Worm (Caenorhabditis elegans): ENCODE measurements around the gene nhr-94.
"Not testable (repeated sequence)": the region's sequence is repeated elsewhere in the genome, so short reads cannot be mapped to it uniquely, and the experiment has no call there.

The nhr-94 gene

ce11 chrV:7703536-7703935 lies 17.4 kb upstream of the nhr-94 start, which contains the start of gene srsx-40:
Gene srsx-40 (minus strand): TSS chrV:7703636.
- not testable (repeated sequence) for TF ChIP-seq lin-14 (GFP tag; optimal IDR thresholded peaks at IDR 0.05); dsc-1 (tag; optimal IDR thresholded peaks at IDR 0.05); F16B12.6 (tag; optimal IDR thresholded peaks at IDR 0.05)

ce11 chrV:7696842-7697241 lies 10.7 kb upstream of the nhr-94 start, which contains the start of gene ZK105.3:
Gene ZK105.3 (plus strand): TSS chrV:7697142.
- no peak for TF ChIP-seq fos-1 (tag; optimal IDR thresholded peaks at IDR 0.05)
- no peak for TF ChIP-seq C04F5.9 (tag; optimal IDR thresholded peaks at IDR 0.05)
- no peak for TF ChIP-seq dsc-1 (tag; optimal IDR thresholded peaks at IDR 0.05)
- TF ChIP-seq elt-3 (tag; optimal IDR thresholded peaks at IDR 0.05): no peak
- TF ChIP-seq fkh-4 (tag; optimal IDR thresholded peaks at IDR 0.05; ENCODE audit: borderline replicate concordance): no peak
- TF ChIP-seq egl-27 (tag; optimal IDR thresholded peaks at IDR 0.05): no peak
- no peak for TF ChIP-seq hlh-17 (GFP tag; optimal IDR thresholded peaks at IDR 0.05; ENCODE audit: borderline replicate concordance)
- TF ChIP-seq nhr-85 (tag): no peak
- TF ChIP-seq sox-4 (tag; optimal IDR thresholded peaks at IDR 0.05): no peak
- no peak for TF ChIP-seq skn-1 (tag; optimal IDR thresholded peaks at IDR 0.05)
- TF ChIP-seq zag-1 (tag; optimal IDR thresholded peaks at IDR 0.05): no peak
- no peak for TF ChIP-seq ces-1 (GFP tag; optimal IDR thresholded peaks at IDR 0.05)
- no peak for TF ChIP-seq C34B4.2 (tag; optimal IDR thresholded peaks at IDR 0.05)
- TF ChIP-seq ceh-63 (GFP tag; optimal IDR thresholded peaks at IDR 0.05): no peak
- no peak for TF ChIP-seq nhr-77 (tag; optimal IDR thresholded peaks at IDR 0.05)
- no peak for TF ChIP-seq ztf-11 (tag; optimal IDR thresholded peaks at IDR 0.05)

ce11 chrV:7693394-7693793 lies 7.3 kb upstream of the nhr-94 start, which contains the start of gene C12D5.10:
Gene C12D5.10 (minus strand): TSS chrV:7693494.
- TF ChIP-seq sup-37 (GFP tag; optimal IDR thresholded peaks at IDR 0.05): no peak
- no peak for TF ChIP-seq sptf-1 (tag; optimal IDR thresholded peaks at IDR 0.05)
- TF ChIP-seq nhr-20 (tag; optimal IDR thresholded peaks at IDR 0.05): no peak
- no peak for TF ChIP-seq nhr-47 (tag; optimal IDR thresholded peaks at IDR 0.05)
- TF ChIP-seq nhr-84 (tag; optimal IDR thresholded peaks at IDR 0.05): no peak
- TF ChIP-seq efl-1 (optimal IDR thresholded peaks at IDR 0.05): no peak
- no peak for TF ChIP-seq efl-1 (GFP tag; optimal IDR thresholded peaks at IDR 0.05 in 1 of 2)
- no peak for TF ChIP-seq mdl-1 (tag; optimal IDR thresholded peaks at IDR 0.05)
- TF ChIP-seq lin-14 (GFP tag; optimal IDR thresholded peaks at IDR 0.05): no peak
- no peak for TF ChIP-seq hpl-2 (GFP tag; optimal IDR thresholded peaks at IDR 0.05)
- TF ChIP-seq ceh-82 (tag; optimal IDR thresholded peaks at IDR 0.05): no peak

DNA sequence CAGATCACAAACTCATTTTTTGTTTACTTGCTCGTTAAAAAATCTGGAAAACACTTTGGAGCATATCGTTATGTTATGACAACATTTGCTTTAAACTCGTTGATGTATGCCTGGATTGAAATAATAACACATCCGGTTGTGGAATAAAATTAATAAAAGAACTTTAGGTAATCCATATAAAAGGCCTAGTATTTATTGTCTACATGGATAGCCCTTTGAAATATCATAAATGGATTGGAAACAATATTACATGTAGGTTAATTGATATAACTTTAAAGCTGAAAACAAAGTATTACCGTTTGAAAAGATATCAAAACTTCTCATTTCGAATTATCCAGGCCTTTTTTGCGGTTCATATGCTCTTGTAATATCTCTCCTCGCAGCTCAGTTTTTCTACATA lies 4.5 kb upstream of the nhr-94 start:
- TF ChIP-seq fos-1 (tag; optimal IDR thresholded peaks at IDR 0.05) (no peak), nhr-90 (tag; optimal IDR thresholded peaks at IDR 0.05; ENCODE audit: poor library complexity) (no peak)

DNA sequence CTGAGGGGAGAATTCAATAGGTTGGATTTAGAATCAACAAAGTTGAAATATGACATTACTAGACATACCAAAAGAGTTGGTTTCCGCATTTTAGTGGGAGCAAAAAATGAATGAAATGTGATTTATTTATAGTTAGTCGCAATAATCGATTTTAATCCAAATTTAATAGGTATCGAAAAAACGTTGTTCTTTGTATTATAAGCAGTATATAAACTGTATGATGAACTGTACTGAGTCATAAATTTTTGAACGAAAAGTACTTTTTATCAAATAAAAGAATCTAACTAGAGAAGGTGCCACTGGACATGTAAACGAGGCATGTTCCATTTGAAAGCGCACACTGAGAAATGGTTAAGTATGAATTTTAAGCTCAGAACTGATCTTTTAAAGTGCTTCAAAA lies 3.8 kb upstream of the nhr-94 start, which contains the start of gene C12D5.9:
C12D5.9 (minus strand) TSS at position 101 of the 400 bp plus-strand sequence.
- no peak for TF ChIP-seq lin-15B (tag; optimal IDR thresholded peaks at IDR 0.05)
- TF ChIP-seq dpl-1 (GFP tag; optimal IDR thresholded peaks at IDR 0.05): no peak
- no peak for TF ChIP-seq C04F5.9 (tag; optimal IDR thresholded peaks at IDR 0.05)
- TF ChIP-seq aha-1 (tag; optimal IDR thresholded peaks at IDR 0.05): no peak
- TF ChIP-seq sptf-1 (tag; optimal IDR thresholded peaks at IDR 0.05): no peak
